Fruit fly (Drosophila melanogaster): Measurements from ENCODE around the gene CG7142.
A peak's percentile ranks its signal among the peaks of the same experiment; 100 is the strongest.

CG7142 gene

DNA sequence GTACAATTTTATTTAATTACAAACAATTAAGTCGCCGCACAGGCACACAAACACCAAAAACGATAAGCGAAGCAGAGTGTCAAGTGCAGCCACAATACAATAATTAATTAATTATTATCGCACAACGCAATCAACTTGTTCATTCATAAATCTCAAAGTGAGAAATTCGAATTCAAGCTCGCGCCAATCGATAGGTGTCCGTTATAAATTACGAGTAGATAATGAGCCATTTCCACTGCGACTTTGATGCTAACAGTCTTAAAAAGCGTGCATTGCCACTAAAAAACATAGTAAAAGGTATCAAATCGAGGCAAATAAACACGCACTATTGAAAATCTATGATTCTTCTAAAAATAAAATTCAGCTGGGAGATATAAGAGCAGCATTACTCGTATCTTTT, 49.1 kb downstream of the CG7142 start (continued):
- TF ChIP-seq stwl (tag; optimal IDR thresholded peaks at IDR 0.05) (peak; percentile 42), row (GFP tag; IDR thresholded peaks at IDR 0.05) (peak; percentile 20; the same call in 1 of the 3 replicates)

DNA sequence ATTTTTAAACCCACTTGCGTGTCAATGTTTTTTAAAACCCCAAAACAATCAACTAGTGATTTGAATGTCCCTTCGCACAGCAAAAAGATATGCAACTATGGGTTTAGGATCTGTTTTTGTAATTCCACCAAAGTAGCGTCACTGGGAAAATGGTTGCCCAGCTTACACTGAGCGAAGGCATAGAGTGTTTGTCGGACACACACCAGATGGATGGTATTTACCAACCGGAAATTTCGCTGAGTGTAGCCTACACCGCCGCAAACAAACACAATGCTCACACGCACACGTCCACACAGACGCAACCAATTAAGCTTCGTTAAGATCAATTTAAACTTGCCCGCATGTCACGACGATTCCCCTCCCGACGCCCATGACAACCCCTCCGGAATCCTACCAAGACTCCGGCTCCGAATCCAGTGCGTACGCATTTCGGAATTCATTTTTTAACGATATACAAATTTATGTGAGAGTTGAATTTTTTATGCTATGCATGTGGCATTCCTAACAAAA, 50.6 kb downstream of the CG7142 start:
- TF ChIP-seq crol (GFP tag; IDR thresholded peaks at IDR 0.05), result no peak
- no peak for TF ChIP-seq yki (optimal IDR thresholded peaks at IDR 0.05)
- no peak for TF ChIP-seq CG1792 (GFP tag; optimal IDR thresholded peaks at IDR 0.05)
- peak; percentile 10; the same call in 1 of the 2 replicates for TF ChIP-seq chm (GFP tag; IDR thresholded peaks at IDR 0.05)
- no peak for TF ChIP-seq Gsc (GFP tag; IDR thresholded peaks at IDR 0.05)
- TF ChIP-seq CG17328 (GFP tag; IDR thresholded peaks at IDR 0.05), result 0 out of 2 replicates have a peak, but pooled peaks have one; percentile 13
- peak; percentile 31; the same call in 1 of the 2 replicates for TF ChIP-seq Rfx (GFP tag; IDR thresholded peaks at IDR 0.05)
- peak; percentile 47; the same call in 1 of the 2 replicates for TF ChIP-seq NFAT (GFP tag; IDR thresholded peaks at IDR 0.05)
- TF ChIP-seq ro (GFP tag; IDR thresholded peaks at IDR 0.05), result no peak
- TF ChIP-seq Drgx (GFP tag; IDR thresholded peaks at IDR 0.05), result 0 out of 2 replicates have a peak, but pooled peaks have one; percentile 17
- peak; percentile 19 for TF ChIP-seq CG10543 (GFP tag; optimal IDR thresholded peaks at IDR 0.05)
- no peak for TF ChIP-seq GATAe (GFP tag; conservative IDR thresholded peaks at IDR 0.05)
- no peak for TF ChIP-seq ab (GFP tag; optimal IDR thresholded peaks at IDR 0.05)
- peak; percentile 56 for TF ChIP-seq Med (GFP tag)
- TF ChIP-seq Nf-YA (GFP tag; IDR thresholded peaks at IDR 0.05), result 0 out of 2 replicates have a peak, but pooled peaks have one; percentile 23
- TF ChIP-seq zf30C (GFP tag; optimal IDR thresholded peaks at IDR 0.05), result peak; percentile 48
- 0 out of 3 replicates have a peak, but pooled peaks have one; percentile 51 for TF ChIP-seq otp (GFP tag; IDR thresholded peaks at IDR 0.05)
- TF ChIP-seq ara (GFP tag; IDR thresholded peaks at IDR 0.05), result no peak
- TF ChIP-seq vvl (GFP tag; IDR thresholded peaks at IDR 0.05), result peak; percentile 31; the same call in 1 of the 2 replicates
- TF ChIP-seq CG9932 (GFP tag; IDR thresholded peaks at IDR 0.05), result peak; percentile 27; the same call in 1 of the 2 replicates
- 0 out of 3 replicates have a peak, but pooled peaks have one; percentile 34 for TF ChIP-seq dysf (GFP tag; IDR thresholded peaks at IDR 0.05)
- peak; percentile 45; the same call in 1 of the 2 replicates for TF ChIP-seq Atf6 (GFP tag; IDR thresholded peaks at IDR 0.05)
- TF ChIP-seq Mrtf (GFP tag; IDR thresholded peaks at IDR 0.05), result 0 out of 3 replicates have a peak, but pooled peaks have one; percentile 13
- 0 out of 2 replicates have a peak, but pooled peaks have one; percentile 21 for TF ChIP-seq ranshi (GFP tag; IDR thresholded peaks at IDR 0.05)
- peak; percentile 49; the same call in 1 of the 3 replicates for TF ChIP-seq ci (GFP tag; IDR thresholded peaks at IDR 0.05)
- TF ChIP-seq prd (optimal IDR thresholded peaks at IDR 0.05), result no peak
- TF ChIP-seq prd (GFP tag; IDR thresholded peaks at IDR 0.05), result 0 out of 3 replicates have a peak, but pooled peaks have one; percentile 31
- TF ChIP-seq CG4282 (GFP tag; optimal IDR thresholded peaks at IDR 0.05), result no peak
- TF ChIP-seq CG11723 (GFP tag; optimal IDR thresholded peaks at IDR 0.05), result no peak
- peak; percentile 35 for TF ChIP-seq CG2120 (GFP tag; optimal IDR thresholded peaks at IDR 0.05)
- TF ChIP-seq HLH3B (GFP tag; IDR thresholded peaks at IDR 0.05), result 0 out of 2 replicates have a peak, but pooled peaks have one; percentile 21
- TF ChIP-seq CG14014 (GFP tag; IDR thresholded peaks at IDR 0.05), result no peak
- TF ChIP-seq CG18619 (GFP tag; optimal IDR thresholded peaks at IDR 0.05), result no peak
- TF ChIP-seq Dref (GFP tag; IDR thresholded peaks at IDR 0.05), result no peak
- peak; percentile 43; the same call in 1 of the 3 replicates for TF ChIP-seq row (GFP tag; IDR thresholded peaks at IDR 0.05)
- TF ChIP-seq lola (GFP tag; optimal IDR thresholded peaks at IDR 0.05), result no peak
- 0 out of 2 replicates have a peak, but pooled peaks have one; percentile 15 for TF ChIP-seq sisA (GFP tag; IDR thresholded peaks at IDR 0.05)
- 0 out of 2 replicates have a peak, but pooled peaks have one; percentile 18 for TF ChIP-seq Xrp1 (GFP tag; IDR thresholded peaks at IDR 0.05)
- no peak for TF ChIP-seq Camta (GFP tag; optimal IDR thresholded peaks at IDR 0.05)
- no peak for TF ChIP-seq mirr (GFP tag; optimal IDR thresholded peaks at IDR 0.05)
- 0 out of 2 replicates have a peak, but pooled peaks have one; percentile 6 for TF ChIP-seq Ada2b (GFP tag; IDR thresholded peaks at IDR 0.05)
- TF ChIP-seq repo (GFP tag; optimal IDR thresholded peaks at IDR 0.05), result peak; percentile 91
- peak; percentile 70 for TF ChIP-seq gcm (GFP tag; optimal IDR thresholded peaks at IDR 0.05)
- 0 out of 2 replicates have a peak, but pooled peaks have one; percentile 20 for TF ChIP-seq bowl (GFP tag; IDR thresholded peaks at IDR 0.05)
- peak; percentile 24; the same call in 1 of the 2 replicates for TF ChIP-seq slbo (GFP tag; IDR thresholded peaks at IDR 0.05)
- TF ChIP-seq CG13424 (tag; optimal IDR thresholded peaks at IDR 0.05), result no peak
- 0 out of 2 replicates have a peak, but pooled peaks have one; percentile 28 for TF ChIP-seq ttk (GFP tag; IDR thresholded peaks at IDR 0.05)
- no peak for TF ChIP-seq HLH4C (GFP tag; IDR thresholded peaks at IDR 0.05; ENCODE audit: partially characterized antibody)
